Worm (Caenorhabditis elegans) whole organism, midembryonic: ENCODE measurements around the gene fbxb-35.
A peak's percentile ranks its signal among the peaks of the same experiment; 100 is the strongest.

ENCODE experiments used
- T22C8.4 ChIP-seq: fragments of 200-800 bp; sonication (Bioruptor generic); IDR thresholded peaks from 2 replicates; pipeline ENCODE4 v1.3.6; 2022; ENCODE audit warnings: missing genetic modification characterization, missing compliant biosample characterization
- cog-1 ChIP-seq: sonication (generic microtip); optimal IDR thresholded peaks from 2 replicates; lab custom pipeline; 2016; ENCODE audit warnings: missing genetic modification characterization, missing compliant biosample characterization
- flt-1 ChIP-seq: fragments of 200-800 bp; sonication (Bioruptor generic); IDR thresholded peaks from 2 replicates; pipeline ENCODE4 v1.3.6; 2022; ENCODE audit warnings: missing genetic modification characterization, missing compliant biosample characterization
- klf-2 ChIP-seq: fragments of 200-800 bp; sonication (Bioruptor generic); conservative IDR thresholded peaks from 2 replicates; pipeline ENCODE4 v1.3.6; 2022; ENCODE audit warnings: missing genetic modification reagents, missing genetic modification characterization, missing compliant biosample characterization
- med-1 ChIP-seq: sonication (generic microtip); optimal IDR thresholded peaks from 2 replicates; lab custom pipeline; 2017; ENCODE audit warnings: missing genetic modification characterization, mild to moderate bottlenecking, missing compliant biosample characterization, antibody characterized with exemption, missing genetic modification reagents; ENCODE audit not compliant: insufficient read depth
- ref-1 ChIP-seq: fragments of 200-800 bp; sonication (Bioruptor generic); conservative IDR thresholded peaks from 2 replicates; pipeline ENCODE4 v1.3.6; 2022; ENCODE audit warnings: missing genetic modification reagents, missing genetic modification characterization, missing compliant biosample characterization
- tab-1 ChIP-seq: fragments of 200-800 bp; sonication (Bioruptor generic); IDR thresholded peaks from 2 replicates; pipeline ENCODE4 v1.3.6; 2022; ENCODE audit warnings: missing genetic modification characterization, missing compliant biosample characterization
- ztf-23 ChIP-seq: fragments of 200-800 bp; sonication (Bioruptor generic); IDR thresholded peaks from 2 replicates; pipeline ENCODE4 v1.3.6; 2022; ENCODE audit warnings: missing genetic modification reagents, missing genetic modification characterization, missing compliant biosample characterization
- ztf-29 ChIP-seq: fragments of 200-800 bp; sonication (Bioruptor generic); IDR thresholded peaks from 2 replicates; pipeline ENCODE4 v1.3.6; 2022; ENCODE audit warnings: missing genetic modification reagents, missing genetic modification characterization, missing compliant biosample characterization

fbxb-35 gene

ce11 chrII:2075513-2075912 is 24.0 kb downstream of the fbxb-35 start, which contains the start of gene F07E5.8:
TSS of gene F07E5.8 (minus strand) at chrII:2075613.
- TF ChIP-seq ztf-29, result no peak
- no peak for TF ChIP-seq ztf-23 (GFP tag; lab: Robert Waterston, UW)
- no peak for TF ChIP-seq cog-1
- no peak for TF ChIP-seq ref-1
- no peak for TF ChIP-seq T22C8.4 (GFP tag; lab: Robert Waterston, UW)
- TF ChIP-seq klf-2 (GFP tag; lab: Robert Waterston, UW), result no peak
- TF ChIP-seq med-1 (GFP tag; lab: Kevin White, UChicago), result no peak
- TF ChIP-seq tab-1 (GFP tag; lab: Robert Waterston, UW), result no peak
- TF ChIP-seq flt-1, result no peak

ce11 chrII:2076467-2076866 is 25.0 kb downstream of the fbxb-35 start:
- TF ChIP-seq klf-2 (GFP tag; lab: Robert Waterston, UW) (no peak), T22C8.4 (GFP tag; lab: Robert Waterston, UW) (no peak), ztf-29 (no peak), flt-1 (no peak), cog-1 (no peak), tab-1 (GFP tag; lab: Robert Waterston, UW) (no peak), ztf-23 (GFP tag; lab: Robert Waterston, UW) (no peak), med-1 (GFP tag; lab: Kevin White, UChicago) (no peak), ref-1 (no peak)

- TF ChIP-seq ztf-23 (GFP tag; lab: Robert Waterston, UW), result no peak
- no peak for TF ChIP-seq ref-1
- TF ChIP-seq tab-1 (GFP tag; lab: Robert Waterston, UW), result no peak
- TF ChIP-seq flt-1, result no peak
- TF ChIP-seq ztf-29, result no peak
- TF ChIP-seq T22C8.4 (GFP tag; lab: Robert Waterston, UW), result no peak
- TF ChIP-seq cog-1, result no peak
- TF ChIP-seq klf-2 (GFP tag; lab: Robert Waterston, UW), result no peak
- no peak for TF ChIP-seq med-1 (GFP tag; lab: Kevin White, UChicago)
Measured at ce11 chrII:2080425-2080824, 29.0 kb downstream of the fbxb-35 start, which contains the start of gene F07E5.9. TSS of gene F07E5.9 (minus strand) at chrII:2080525.

ce11 chrII:2081257-2081656 is 29.8 kb downstream of the fbxb-35 start, which contains the start of gene T16A1.4:
TSS of gene T16A1.4 (plus strand) at chrII:2081557.
- TF ChIP-seq cog-1 (no peak), flt-1 (no peak), T22C8.4 (GFP tag; lab: Robert Waterston, UW) (no peak), ref-1 (no peak), ztf-23 (GFP tag; lab: Robert Waterston, UW) (no peak), med-1 (GFP tag; lab: Kevin White, UChicago) (no peak), ztf-29 (no peak), klf-2 (GFP tag; lab: Robert Waterston, UW) (no peak), tab-1 (GFP tag; lab: Robert Waterston, UW) (no peak)

ce11 chrII:2083726-2084179 is 32.3 kb downstream of the fbxb-35 start, which contains the start of the genes T16A1.5 and fbxc-49:
TSS of gene T16A1.5 (minus strand) at chrII:2083826.
TSS of gene fbxc-49 (plus strand) at chrII:2084129.
- no peak for TF ChIP-seq T22C8.4 (GFP tag; lab: Robert Waterston, UW)
- TF ChIP-seq cog-1, result no peak
- no peak for TF ChIP-seq klf-2 (GFP tag; lab: Robert Waterston, UW)
- no peak for TF ChIP-seq ref-1
- TF ChIP-seq med-1 (GFP tag; lab: Kevin White, UChicago), result no peak
- TF ChIP-seq tab-1 (GFP tag; lab: Robert Waterston, UW), result no peak
- no peak for TF ChIP-seq ztf-29
- TF ChIP-seq ztf-23 (GFP tag; lab: Robert Waterston, UW), result no peak
- no peak for TF ChIP-seq flt-1

ce11 chrII:2087206-2087605 is 35.7 kb downstream of the fbxb-35 start:
- no peak for TF ChIP-seq cog-1
- no peak for TF ChIP-seq med-1 (GFP tag; lab: Kevin White, UChicago)
- TF ChIP-seq ref-1, result no peak
- no peak for TF ChIP-seq klf-2 (GFP tag; lab: Robert Waterston, UW)
- no peak for TF ChIP-seq ztf-23 (GFP tag; lab: Robert Waterston, UW)
- TF ChIP-seq tab-1 (GFP tag; lab: Robert Waterston, UW), result no peak
- TF ChIP-seq T22C8.4 (GFP tag; lab: Robert Waterston, UW), result no peak

ce11 chrII:2090605-2091004 is 39.1 kb downstream of the fbxb-35 start, which contains the start of gene trpl-5:
TSS of gene trpl-5 (minus strand) at chrII:2090636.
- TF ChIP-seq ref-1, result no peak
- TF ChIP-seq tab-1 (GFP tag; lab: Robert Waterston, UW), result no peak
- TF ChIP-seq cog-1, result no peak
- no peak for TF ChIP-seq flt-1
- TF ChIP-seq med-1 (GFP tag; lab: Kevin White, UChicago), result no peak
- TF ChIP-seq ztf-29, result no peak
- no peak for TF ChIP-seq ztf-23 (GFP tag; lab: Robert Waterston, UW)

- no peak for TF ChIP-seq cog-1
- peak; percentile 50; the same call in 1 of the 2 replicates for TF ChIP-seq flt-1
Measured at ce11 chrII:2091972-2092371, 40.5 kb downstream of the fbxb-35 start, which contains the start of gene T16A1.10. TSS of gene T16A1.10 (minus strand) at chrII:2092094.

- TF ChIP-seq flt-1 (no peak), cog-1 (no peak), ref-1 (no peak), T22C8.4 (GFP tag; lab: Robert Waterston, UW) (no peak), med-1 (GFP tag; lab: Kevin White, UChicago) (no peak)
Measured at ce11 chrII:2093456-2093926, 42.0 kb downstream of the fbxb-35 start, which contains the start of gene fbxb-37. TSS of gene fbxb-37 (minus strand) at chrII:2093876.

ce11 chrII:2094924-2095650 is 43.6 kb downstream of the fbxb-35 start, which contains the start of gene T16A1.2:
TSS of gene T16A1.2 (plus strand) at chrII:2095600.
- TF ChIP-seq ztf-29 (no peak), cog-1 (no peak), flt-1 (no peak), tab-1 (GFP tag; lab: Robert Waterston, UW) (no peak), ref-1 (no peak), klf-2 (GFP tag; lab: Robert Waterston, UW) (no peak), T22C8.4 (GFP tag; lab: Robert Waterston, UW) (no peak), med-1 (GFP tag; lab: Kevin White, UChicago) (no peak), ztf-23 (GFP tag; lab: Robert Waterston, UW) (no peak)
